Fruit fly (Drosophila melanogaster) whole organism, prepupa: ENCODE measurements around the gene CG6610.

Experiments
- Blimp-1 ChIP-seq: fragments of 200-800 bp; sonication (Bioruptor generic); optimal IDR thresholded peaks from 3 replicates; lab custom pipeline; 2017; ENCODE audit warnings: missing biosample characterization, missing genetic modification characterization, mild to moderate bottlenecking, moderate library complexity, missing genetic modification reagents
- CG10631 ChIP-seq: fragments of 200-800 bp; sonication (Bioruptor generic); optimal IDR thresholded peaks from 2 replicates; lab custom pipeline; 2016; ENCODE audit warnings: missing biosample characterization, missing genetic modification characterization
- CG10669 ChIP-seq: fragments of 200-800 bp; sonication (Bioruptor generic); optimal IDR thresholded peaks from 3 replicates; lab custom pipeline; 2018; ENCODE audit warnings: missing biosample characterization, mild to moderate bottlenecking, missing genetic modification characterization, moderate library complexity
- CG11902 ChIP-seq: fragments of 200-800 bp; sonication (Bioruptor generic); optimal IDR thresholded peaks from 3 replicates; lab custom pipeline; 2016; ENCODE audit warnings: missing biosample characterization, missing genetic modification characterization
- CG16779 ChIP-seq: fragments of 200-800 bp; sonication (Bioruptor generic); optimal IDR thresholded peaks from 3 replicates; lab custom pipeline; 2017; ENCODE audit warnings: missing biosample characterization, mild to moderate bottlenecking, missing genetic modification characterization
- CG31627 ChIP-seq: fragments of 200-800 bp; sonication (Bioruptor generic); optimal IDR thresholded peaks from 3 replicates; lab custom pipeline; 2016; ENCODE audit warnings: missing biosample characterization, missing genetic modification characterization
- CG32006 ChIP-seq: fragments of 200-800 bp; sonication (Bioruptor generic); optimal IDR thresholded peaks from 3 replicates; lab custom pipeline; 2017; ENCODE audit warnings: missing biosample characterization, mild to moderate bottlenecking, missing genetic modification characterization
- CG34406 ChIP-seq: fragments of 200-800 bp; sonication (Bioruptor generic); optimal IDR thresholded peaks from 3 replicates; lab custom pipeline; 2016; ENCODE audit warnings: missing biosample characterization, missing genetic modification characterization
- CG6163 ChIP-seq: fragments of 200-800 bp; sonication (Bioruptor generic); IDR thresholded peaks from 3 replicates; pipeline ENCODE4 v1.3.6; 2022; ENCODE audit warnings: missing biosample characterization, missing genetic modification characterization
- CG6276 ChIP-seq: fragments of 200-800 bp; sonication (Bioruptor generic); optimal IDR thresholded peaks from 2 replicates; lab custom pipeline; 2017; ENCODE audit warnings: missing biosample characterization, mild to moderate bottlenecking, missing genetic modification characterization
- CG6808 ChIP-seq: fragments of 200-800 bp; sonication (Bioruptor generic); optimal IDR thresholded peaks from 3 replicates; lab custom pipeline; 2017; ENCODE audit warnings: missing biosample characterization, missing genetic modification characterization, mild to moderate bottlenecking, moderate library complexity, missing genetic modification reagents
- CG6854 ChIP-seq: fragments of 200-800 bp; sonication (Bioruptor generic); optimal IDR thresholded peaks from 2 replicates; lab custom pipeline; 2017; ENCODE audit warnings: missing biosample characterization, mild to moderate bottlenecking, missing genetic modification characterization
- CG7368 ChIP-seq: fragments of 200-800 bp; sonication (Bioruptor generic); optimal IDR thresholded peaks from 3 replicates; lab custom pipeline; 2016; ENCODE audit warnings: missing biosample characterization, missing genetic modification characterization
- CG8119 ChIP-seq: fragments of 200-800 bp; sonication (Bioruptor generic); IDR thresholded peaks from 3 replicates; pipeline ENCODE4 v1.3.6; 2022; ENCODE audit warnings: missing biosample characterization, missing genetic modification characterization
- CG8319 ChIP-seq: fragments of 200-800 bp; sonication (Bioruptor generic); optimal IDR thresholded peaks from 3 replicates; lab custom pipeline; 2016; ENCODE audit warnings: missing biosample characterization, missing genetic modification characterization
- CG8632 ChIP-seq: fragments of 200-800 bp; sonication (Bioruptor generic); optimal IDR thresholded peaks from 3 replicates; lab custom pipeline; 2016; ENCODE audit warnings: missing biosample characterization, missing genetic modification characterization
- CG9139 ChIP-seq: fragments of 200-800 bp; sonication (Bioruptor generic); optimal IDR thresholded peaks from 3 replicates; lab custom pipeline; 2017; ENCODE audit warnings: missing biosample characterization, mild to moderate bottlenecking, missing genetic modification characterization
- Eip75B ChIP-seq: fragments of 200-800 bp; sonication (Bioruptor generic); optimal IDR thresholded peaks from 3 replicates; lab custom pipeline; 2016; ENCODE audit warnings: missing biosample characterization, missing genetic modification characterization
- Eip78C ChIP-seq: fragments of 200-800 bp; sonication (Bioruptor generic); peaks from one replicate; lab custom pipeline; 2016; ENCODE audit warnings: missing biosample characterization, missing genetic modification characterization
- Eip93F ChIP-seq: fragments of 200-800 bp; sonication (Bioruptor generic); optimal IDR thresholded peaks from 2 replicates; lab custom pipeline; 2016; ENCODE audit warnings: missing biosample characterization, mild to moderate bottlenecking, missing genetic modification characterization
- Ets96B ChIP-seq: fragments of 200-800 bp; optimal IDR thresholded peaks from 2 replicates; lab custom pipeline; 2019; ENCODE audit warnings: missing biosample characterization, mild to moderate bottlenecking, missing genetic modification characterization, moderate library complexity
- Hr39 ChIP-seq: fragments of 200-800 bp; sonication (Bioruptor generic); optimal IDR thresholded peaks from 2 replicates; lab custom pipeline; 2016; ENCODE audit warnings: missing biosample characterization, missing genetic modification characterization
- OdsH ChIP-seq: fragments of 200-800 bp; sonication (Bioruptor generic); optimal IDR thresholded peaks from 3 replicates; lab custom pipeline; 2016; ENCODE audit warnings: missing biosample characterization, missing genetic modification characterization
- Smox ChIP-seq: fragments of 200-800 bp; sonication (Bioruptor generic); optimal IDR thresholded peaks from 3 replicates; lab custom pipeline; 2016; ENCODE audit warnings: missing biosample characterization, missing genetic modification characterization
- Sox102F ChIP-seq: fragments of 200-800 bp; sonication (Bioruptor generic); optimal IDR thresholded peaks from 2 replicates; lab custom pipeline; 2016; ENCODE audit warnings: missing biosample characterization, mild to moderate bottlenecking, missing genetic modification characterization
- achi ChIP-seq: fragments of 200-800 bp; sonication (Bioruptor generic); optimal IDR thresholded peaks from 3 replicates; lab custom pipeline; 2016; ENCODE audit warnings: missing biosample characterization, missing genetic modification characterization
- esn ChIP-seq: fragments of 200-800 bp; sonication (Bioruptor generic); optimal IDR thresholded peaks from 2 replicates; lab custom pipeline; 2016; ENCODE audit warnings: missing biosample characterization, mild to moderate bottlenecking, missing genetic modification characterization, moderate library complexity
- net ChIP-seq: fragments of 200-800 bp; sonication (Bioruptor generic); optimal IDR thresholded peaks from 3 replicates; lab custom pipeline; 2016; ENCODE audit warnings: missing biosample characterization, missing genetic modification characterization
- salr ChIP-seq, 2 experiments: fragments of 200-800 bp; sonication (Bioruptor generic); optimal IDR thresholded peaks; 3 replicates each; lab custom pipeline; 2016 to 2018; ENCODE audit warnings: missing biosample characterization in 2 of 2, missing genetic modification characterization in 2 of 2, mild to moderate bottlenecking in 1 of 2
- spab ChIP-seq: fragments of 200-800 bp; sonication (Bioruptor generic); optimal IDR thresholded peaks from 2 replicates; lab custom pipeline; 2017; ENCODE audit warnings: missing biosample characterization, mild to moderate bottlenecking, missing genetic modification characterization, missing genetic modification reagents
- ss ChIP-seq, 2 experiments: fragments of 200-800 bp; sonication (Bioruptor generic); optimal IDR thresholded peaks; 2 replicates in 1 of 2; 3 replicates in 1 of 2; lab custom pipeline; 2017 to 2018; ENCODE audit warnings: mild to moderate bottlenecking in 2 of 2, missing biosample characterization in 2 of 2, missing genetic modification characterization in 2 of 2, moderate library complexity in 1 of 2
- svp ChIP-seq: fragments of 200-800 bp; sonication (Bioruptor generic); peaks from one replicate; lab custom pipeline; 2016; ENCODE audit warnings: missing biosample characterization, missing genetic modification characterization
- topi ChIP-seq: fragments of 200-800 bp; sonication (Bioruptor generic); optimal IDR thresholded peaks from 3 replicates; lab custom pipeline; 2016; ENCODE audit warnings: missing biosample characterization, missing genetic modification characterization
- vri ChIP-seq: fragments of 200-800 bp; sonication (Bioruptor generic); optimal IDR thresholded peaks from 3 replicates; lab custom pipeline; 2016; ENCODE audit warnings: missing biosample characterization, mild to moderate bottlenecking, missing genetic modification characterization

The CG6610 gene

dm6 chr3L:6033008-6033407 is 42.3 kb upstream of the CG6610 start:
- TF ChIP-seq CG16779: no peak
- no peak for TF ChIP-seq topi (GFP tag; lab: Kevin White, UChicago)
- TF ChIP-seq Sox102F (GFP tag; lab: Kevin White, UChicago): no peak
- no peak for TF ChIP-seq CG8632 (GFP tag; lab: Kevin White, UChicago)
- TF ChIP-seq CG6163: no peak
- TF ChIP-seq CG8319 (GFP tag; lab: Kevin White, UChicago): no peak
- no peak for TF ChIP-seq Blimp-1 (GFP tag; lab: Kevin White, UChicago)
- no peak for TF ChIP-seq CG6276 (GFP tag; lab: Kevin White, UChicago)

dm6 chr3L:6034511-6034910 is 40.8 kb upstream of the CG6610 start, which contains the start of gene CG10477:
TSS of gene CG10477 (minus strand) at chr3L:6034611.
- no peak for TF ChIP-seq topi (GFP tag; lab: Kevin White, UChicago)
- TF ChIP-seq CG8632 (GFP tag; lab: Kevin White, UChicago): no peak
- no peak for TF ChIP-seq net (GFP tag; lab: Kevin White, UChicago)
- no peak for TF ChIP-seq CG10669 (GFP tag; lab: Kevin White, UChicago)
- no peak for TF ChIP-seq CG10631 (GFP tag; lab: Kevin White, UChicago)
- no peak for TF ChIP-seq CG6808 (GFP tag; lab: Kevin White, UChicago)
- no peak for TF ChIP-seq CG34406 (GFP tag; lab: Kevin White, UChicago)
- no peak for TF ChIP-seq Eip93F (GFP tag; lab: Kevin White, UChicago)
- TF ChIP-seq CG6854 (GFP tag; lab: Kevin White, UChicago): no peak
- TF ChIP-seq CG8319 (GFP tag; lab: Kevin White, UChicago): no peak

DNA sequence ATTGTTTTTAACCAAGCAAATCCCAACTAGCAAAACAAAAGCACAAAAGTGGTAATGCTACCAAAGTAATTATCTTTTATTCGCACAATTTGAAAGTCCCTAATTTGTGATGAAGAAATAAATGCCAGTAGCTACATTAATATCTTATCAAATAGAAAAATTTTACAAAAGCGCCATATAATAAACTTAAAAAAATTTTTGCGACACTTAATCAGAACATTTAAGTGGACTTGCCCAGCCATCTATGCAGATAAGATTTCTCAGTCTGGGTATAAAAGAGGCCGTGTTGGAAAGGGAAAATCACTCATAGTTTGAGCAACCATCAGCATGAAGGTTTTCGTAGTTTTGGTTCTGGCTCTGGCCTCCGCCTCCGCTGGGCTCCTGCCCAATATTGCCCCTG is 40.4 kb upstream of the CG6610 start, which contains the start of gene yip7:
Gene yip7 (plus strand): TSS at position 301 of the 400 bp plus-strand sequence.
- TF ChIP-seq ss (GFP tag; optimal IDR thresholded peaks at IDR 0.05; lab: Kevin White, UChicago): no peak
- TF ChIP-seq net (GFP tag; lab: Kevin White, UChicago): no peak
- no peak for TF ChIP-seq Eip78C
- TF ChIP-seq Hr39 (GFP tag; lab: Kevin White, UChicago): no peak
- TF ChIP-seq OdsH: no peak
- no peak for TF ChIP-seq svp (GFP tag; lab: Kevin White, UChicago)
- no peak for TF ChIP-seq CG8119
- TF ChIP-seq CG31627 (GFP tag; lab: Kevin White, UChicago): no peak
- TF ChIP-seq spab (GFP tag; lab: Kevin White, UChicago): no peak
- no peak for TF ChIP-seq CG10669 (GFP tag; lab: Kevin White, UChicago)
- TF ChIP-seq CG11902 (GFP tag; lab: Kevin White, UChicago): no peak
- no peak for TF ChIP-seq Smox (GFP tag; lab: Kevin White, UChicago)

dm6 chr3L:6036141-6036540 is 39.2 kb upstream of the CG6610 start:
- TF ChIP-seq achi (GFP tag; lab: Kevin White, UChicago): no peak
- TF ChIP-seq vri: peak; percentile 78
- TF ChIP-seq, all 60 proteins: peak for 1

- TF ChIP-seq salr (GFP tag; optimal IDR thresholded peaks at IDR 0.05; lab: Kevin White, UChicago) (no peak), Smox (GFP tag; lab: Kevin White, UChicago) (no peak), CG31627 (GFP tag; lab: Kevin White, UChicago) (no peak), CG9139 (GFP tag; lab: Kevin White, UChicago) (no peak), CG7368 (GFP tag; lab: Kevin White, UChicago) (no peak), Ets96B (tag; lab: Kevin White, UChicago) (no peak), Eip93F (GFP tag; lab: Kevin White, UChicago) (no peak), Eip75B (GFP tag; lab: Kevin White, UChicago) (no peak), esn (GFP tag; lab: Kevin White, UChicago) (no peak), net (GFP tag; lab: Kevin White, UChicago) (no peak), Eip78C (no peak), CG32006 (GFP tag; lab: Kevin White, UChicago) (no peak), CG6276 (GFP tag; lab: Kevin White, UChicago) (no peak), CG11902 (GFP tag; lab: Kevin White, UChicago) (no peak), Blimp-1 (GFP tag; lab: Kevin White, UChicago) (no peak), CG16779 (no peak)
Observed at dm6 chr3L:6036811-6037210, 38.5 kb upstream of the CG6610 start, which contains the start of gene CG6462. TSS of gene CG6462 (plus strand) at chr3L:6037111.
